Fruit fly (Drosophila melanogaster) whole organism, pupa: ENCODE results near the gene Ost48.
A peak's percentile ranks its signal among the peaks of the same experiment; 100 is the strongest.

Experiments used
- CG15710 ChIP-seq: fragments of 200-800 bp; sonication (Bioruptor generic); optimal IDR thresholded peaks from 2 replicates; lab custom pipeline; 2018; ENCODE audit warnings: missing biosample characterization, mild to moderate bottlenecking, missing genetic modification characterization, moderate library complexity
- D1 ChIP-seq: fragments of 200-800 bp; sonication (Bioruptor generic); optimal IDR thresholded peaks from 2 replicates; lab custom pipeline; 2018; ENCODE audit warnings: missing biosample characterization, mild to moderate bottlenecking, missing genetic modification characterization, moderate library complexity
- EcR ChIP-seq: fragments of 200-800 bp; sonication (Bioruptor generic); optimal IDR thresholded peaks from 3 replicates; lab custom pipeline; 2019; ENCODE audit warnings: missing biosample characterization, missing genetic modification characterization, mild to moderate bottlenecking, moderate library complexity, missing genetic modification reagents
- Pif1B ChIP-seq: fragments of 200-800 bp; sonication (Bioruptor generic); optimal IDR thresholded peaks from 3 replicates; lab custom pipeline; 2016; ENCODE audit warnings: missing biosample characterization, missing genetic modification characterization

dm6 chrX:9155715-9156387 is 2.5 kb downstream of the Ost48 start:
- TF ChIP-seq Pif1B (GFP tag; lab: Kevin White, UChicago) (peak; percentile 55), EcR (no peak), D1 (no peak), CG15710 (tag; lab: Kevin White, UChicago) (peak; percentile 31)
